Worm (Caenorhabditis elegans) whole organism, L3 larva: ENCODE results near the gene ssr-2.

Source experiments
- ama-1 ChIP-seq: fragments of 150-350 bp; optimal IDR thresholded peaks from 2 replicates; lab custom pipeline; 2018
- ceh-82 ChIP-seq: fragments of 150-350 bp; optimal IDR thresholded peaks from 2 replicates; lab custom pipeline; 2014; ENCODE audit warnings: missing biosample characterization, missing genetic modification characterization
- daf-12 ChIP-seq: fragments of 150-350 bp; optimal IDR thresholded peaks from 2 replicates; lab custom pipeline; 2014; ENCODE audit warnings: missing biosample characterization, missing genetic modification reagents, missing genetic modification characterization
- elt-3 ChIP-seq, 3 experiments: fragments of 150-350 bp in 1 of 3; sonication (generic microtip) in 2 of 3; optimal IDR thresholded peaks; 2 replicates in 2 of 3; 4 replicates in 1 of 3; lab custom pipeline; 2014 to 2017; ENCODE audit warnings: missing biosample characterization in 3 of 3, missing genetic modification characterization in 3 of 3
- hmg-11 ChIP-seq: sonication (generic microtip); optimal IDR thresholded peaks from 2 replicates; lab custom pipeline; 2016; ENCODE audit warnings: missing genetic modification characterization, missing compliant biosample characterization
- jun-1 ChIP-seq: fragments of 150-350 bp; optimal IDR thresholded peaks from 2 replicates; lab custom pipeline; 2014; ENCODE audit warnings: missing biosample characterization, missing genetic modification reagents, missing genetic modification characterization
- lin-39 ChIP-seq: fragments of 150-350 bp; optimal IDR thresholded peaks from 2 replicates; lab custom pipeline; 2018; ENCODE audit warnings: missing biosample characterization, missing genetic modification reagents, missing genetic modification characterization
- mdl-1 ChIP-seq: fragments of 150-350 bp; optimal IDR thresholded peaks from 2 replicates; lab custom pipeline; 2014; ENCODE audit warnings: missing biosample characterization, missing genetic modification characterization
- pha-4 ChIP-seq: fragments of 150-350 bp; optimal IDR thresholded peaks from 2 replicates; lab custom pipeline; 2014; ENCODE audit warnings: missing biosample characterization, missing genetic modification reagents, missing genetic modification characterization
- snpc-4 ChIP-seq: fragments of 150-350 bp; optimal IDR thresholded peaks from 2 replicates; lab custom pipeline; 2014; ENCODE audit warnings: missing biosample characterization, missing genetic modification characterization
- unc-39 ChIP-seq: sonication (generic microtip); optimal IDR thresholded peaks from 4 replicates; lab custom pipeline; 2017; ENCODE audit warnings: missing biosample characterization, missing genetic modification characterization
- unc-62 ChIP-seq: fragments of 150-350 bp; sonication (generic microtip); optimal IDR thresholded peaks from 4 replicates; lab custom pipeline; 2014; ENCODE audit warnings: missing biosample characterization, missing genetic modification reagents, missing genetic modification characterization

DNA sequence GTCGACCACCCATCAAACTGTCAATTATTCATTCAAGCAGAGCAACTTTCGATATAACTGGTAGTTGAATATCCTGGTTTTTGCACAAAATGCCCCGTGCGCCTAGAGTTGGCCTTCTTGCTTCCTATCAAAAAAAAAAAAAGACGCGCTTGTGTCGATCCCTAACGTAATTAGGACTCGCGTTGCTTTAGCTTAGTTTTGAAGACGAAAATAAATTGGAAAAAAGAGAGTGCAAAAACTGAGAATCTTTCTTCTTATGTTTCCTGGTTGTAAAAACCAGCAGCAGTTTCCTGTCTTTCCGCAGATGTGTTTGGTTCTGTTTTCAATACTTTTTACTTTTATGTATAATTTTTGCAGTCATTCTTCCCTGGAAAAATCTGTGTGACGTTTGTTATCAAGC lies 49.6 kb downstream of the ssr-2 start:
- TF ChIP-seq ama-1 (lab: Kevin White, UChicago) (no peak), pha-4 (tag; lab: Kevin White, UChicago) (no peak), lin-39 (tag; lab: Kevin White, UChicago) (no peak), hmg-11 (tag; lab: Kevin White, UChicago) (no peak), unc-39 (tag; lab: Kevin White, UChicago) (no peak), elt-3 (tag; optimal IDR thresholded peaks at IDR 0.05; lab: Kevin White, UChicago) (no peak), jun-1 (no peak), mdl-1 (tag; lab: Kevin White, UChicago) (no peak), daf-12 (tag; lab: Kevin White, UChicago) (no peak), snpc-4 (tag; lab: Kevin White, UChicago) (no peak), unc-62 (GFP tag; lab: Kevin White, UChicago) (no peak), ceh-82 (tag; lab: Kevin White, UChicago) (no peak)
